Worm (Caenorhabditis elegans): ENCODE measurements around the gene F22B7.1.

DNA sequence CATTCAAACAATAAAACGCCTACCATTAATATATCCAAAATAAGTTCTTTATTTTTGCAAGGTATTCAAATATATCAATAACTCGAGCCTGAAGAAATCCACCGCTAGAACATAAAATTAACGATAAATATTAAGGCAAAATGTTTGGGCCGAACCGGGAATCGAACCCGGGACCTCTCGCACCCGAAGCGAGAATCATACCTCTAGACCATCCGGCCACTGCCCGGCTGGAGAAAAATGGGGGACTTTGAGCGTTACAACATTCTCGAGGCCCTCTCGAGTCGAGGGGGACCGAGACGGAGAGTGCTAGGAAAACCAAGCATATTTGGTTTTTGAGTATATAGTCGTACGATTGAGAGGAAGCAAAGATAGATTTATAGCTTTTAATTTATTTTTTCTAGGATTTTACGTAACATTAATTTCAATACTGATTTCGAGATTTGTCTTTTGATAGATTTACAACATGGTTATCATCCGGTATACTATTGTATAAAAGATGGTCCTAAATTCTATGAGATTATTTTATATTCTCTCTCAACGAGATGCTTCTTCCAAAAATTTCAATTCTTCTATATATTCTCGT is 14.8 kb upstream of the F22B7.1 start, which contains the start of gene flp-23:
- peak; percentile 53 for TF ChIP-seq sox-2 (GFP tag; IDR thresholded peaks at IDR 0.05)
- peak; percentile 34 for TF ChIP-seq ceh-9 (tag; optimal IDR thresholded peaks at IDR 0.05)
